Worm (Caenorhabditis elegans): ENCODE measurements around the gene popl-7.
A peak's percentile ranks its signal among the peaks of the same experiment; 100 is the strongest.

The popl-7 gene

ce11 chrIV:13392230-13392629 is 21.7 kb downstream of the popl-7 start (continued):
- TF ChIP-seq ceh-62 (tag; optimal IDR thresholded peaks at IDR 0.05) (no peak), mxl-3 (GFP tag; optimal IDR thresholded peaks at IDR 0.05) (no peak), zip-11 (GFP tag; IDR thresholded peaks at IDR 0.05) (no peak), D1046.2 (GFP tag; IDR thresholded peaks at IDR 0.05) (no peak), php-3 (GFP tag; IDR thresholded peaks at IDR 0.05) (no peak), hlh-11 (tag; optimal IDR thresholded peaks at IDR 0.05) (no peak), egl-27 (tag; optimal IDR thresholded peaks at IDR 0.05) (no peak), R02D3.7 (tag; optimal IDR thresholded peaks at IDR 0.05) (no peak), F44E2.7 (GFP tag; IDR thresholded peaks at IDR 0.05) (no peak), daf-19 (GFP tag; conservative IDR thresholded peaks at IDR 0.05) (no peak), lin-15B (tag; optimal IDR thresholded peaks at IDR 0.05) (no peak), nhr-111 (GFP tag; optimal IDR thresholded peaks at IDR 0.05) (peak; percentile 13), hmg-1.1 (GFP tag; IDR thresholded peaks at IDR 0.05) (no peak), gei-8 (GFP tag; optimal IDR thresholded peaks at IDR 0.05) (no peak), dpl-1 (GFP tag; optimal IDR thresholded peaks at IDR 0.05) (no peak), Y48G9A.11 (GFP tag; IDR thresholded peaks at IDR 0.05) (no peak), ceh-32 (tag; optimal IDR thresholded peaks at IDR 0.05; ENCODE audit: poor library complexity) (no peak), tra-1 (GFP tag; IDR thresholded peaks at IDR 0.05) (no peak), ZK546.5 (tag; optimal IDR thresholded peaks at IDR 0.05) (no peak), nhr-77 (tag; optimal IDR thresholded peaks at IDR 0.05) (no peak), nhr-42 (GFP tag; IDR thresholded peaks at IDR 0.05) (0 out of 2 replicates have a peak, but pooled peaks have one; percentile 33), pqm-1 (tag; optimal IDR thresholded peaks at IDR 0.05) (no peak), zag-1 (tag; optimal IDR thresholded peaks at IDR 0.05) (no peak)

ce11 chrIV:13393246-13393716 is 22.8 kb downstream of the popl-7 start:
- TF ChIP-seq spr-1 (tag; optimal IDR thresholded peaks at IDR 0.05) (no peak), nhr-10 (tag; optimal IDR thresholded peaks at IDR 0.05) (peak; percentile 87), dmd-6 (GFP tag; IDR thresholded peaks at IDR 0.05) (peak; percentile 86), gei-8 (GFP tag; optimal IDR thresholded peaks at IDR 0.05) (peak; percentile 46), lin-1 (GFP tag; IDR thresholded peaks at IDR 0.05) (no peak), ces-1 (GFP tag; optimal IDR thresholded peaks at IDR 0.05) (no peak), ZK546.5 (tag; optimal IDR thresholded peaks at IDR 0.05) (no peak), dmd-8 (GFP tag; IDR thresholded peaks at IDR 0.05) (no peak), aly-2 (tag; optimal IDR thresholded peaks at IDR 0.05) (no peak), nhr-41 (GFP tag; IDR thresholded peaks at IDR 0.05) (no peak), pqm-1 (tag; optimal IDR thresholded peaks at IDR 0.05) (peak; percentile 31), aha-1 (tag) (peak; percentile 97), ama-1 (optimal IDR thresholded peaks at IDR 0.05) (no peak), mep-1 (tag; optimal IDR thresholded peaks at IDR 0.05) (peak; percentile 5), ceh-44 (GFP tag; IDR thresholded peaks at IDR 0.05) (no peak), cey-2 (tag; optimal IDR thresholded peaks at IDR 0.05; ENCODE audit: borderline replicate concordance, insufficient read depth) (peak; percentile 1), nhr-76 (tag; optimal IDR thresholded peaks at IDR 0.05) (no peak), attf-4 (tag; optimal IDR thresholded peaks at IDR 0.05) (no peak), hlh-11 (tag; optimal IDR thresholded peaks at IDR 0.05) (peak; percentile 91), T20F7.1 (GFP tag; optimal IDR thresholded peaks at IDR 0.05) (peak; percentile 51), tag-97 (GFP tag; IDR thresholded peaks at IDR 0.05) (no peak), zfp-3 (GFP tag; conservative IDR thresholded peaks at IDR 0.05) (no peak), mdl-1 (tag; optimal IDR thresholded peaks at IDR 0.05) (peak in 1 of 2 experiments; percentile 75), mes-2 (tag; optimal IDR thresholded peaks at IDR 0.05; ENCODE audit: poor library complexity, severe bottlenecking) (peak; percentile 7), hif-1 (tag; optimal IDR thresholded peaks at IDR 0.05) (peak in 1 of 2 experiments; percentile 62), mdt-29 (GFP tag; IDR thresholded peaks at IDR 0.05) (peak; percentile 61), Y5F2A.4 (GFP tag; optimal IDR thresholded peaks at IDR 0.05) (no peak), Y48G9A.11 (GFP tag; IDR thresholded peaks at IDR 0.05) (peak; percentile 22; the same call in 1 of the 2 replicates), unc-62 (GFP tag; optimal IDR thresholded peaks at IDR 0.05 in 1 of 2) (peak in 1 of 2 experiments; percentile 83), unc-62 (tag; optimal IDR thresholded peaks at IDR 0.05) (no peak), php-3 (GFP tag; IDR thresholded peaks at IDR 0.05) (peak; percentile 67; the same call in 1 of the 2 replicates), unc-130 (GFP tag; optimal IDR thresholded peaks at IDR 0.05) (no peak), nhr-48 (tag; optimal IDR thresholded peaks at IDR 0.05) (peak; percentile 81), nhr-28 (tag; optimal IDR thresholded peaks at IDR 0.05) (peak; percentile 68)
